Fruit fly (Drosophila melanogaster) whole organism, embryonic: ENCODE results near the gene PolE2.

Source experiments
- ATbp ChIP-seq: fragments of 200-800 bp; sonication (Bioruptor generic); optimal IDR thresholded peaks from 2 replicates; lab custom pipeline; 2017; ENCODE audit warnings: missing biosample characterization, mild to moderate bottlenecking, missing genetic modification characterization, missing genetic modification reagents
- Bgb ChIP-seq: fragments of 200-800 bp; sonication (Bioruptor generic); IDR thresholded peaks from 2 replicates; pipeline ENCODE4 v1.3.6; 2022; ENCODE audit warnings: missing biosample characterization, missing genetic modification characterization; ENCODE audit not compliant: partially characterized antibody
- CG10209 ChIP-seq: fragments of 200-800 bp; sonication (Bioruptor generic); optimal IDR thresholded peaks from 3 replicates; lab custom pipeline; 2017; ENCODE audit warnings: missing biosample characterization, mild to moderate bottlenecking, missing genetic modification characterization, missing genetic modification reagents
- CG10321 ChIP-seq: fragments of 200-800 bp; sonication (Bioruptor generic); IDR thresholded peaks from 2 replicates; pipeline ENCODE4 v1.3.6; 2022; ENCODE audit warnings: missing biosample characterization, missing genetic modification characterization
- CG10979 ChIP-seq: fragments of 200-800 bp; sonication (Bioruptor generic); optimal IDR thresholded peaks from 2 replicates; lab custom pipeline; 2018; ENCODE audit warnings: missing biosample characterization, mild to moderate bottlenecking, missing genetic modification characterization, moderate library complexity
- CG11456 ChIP-seq: fragments of 200-800 bp; sonication (Bioruptor generic); IDR thresholded peaks from 3 replicates; pipeline ENCODE4 v1.3.6; 2022; ENCODE audit warnings: missing biosample characterization, missing genetic modification characterization
- CG12236 ChIP-seq: fragments of 200-800 bp; sonication (Bioruptor generic); optimal IDR thresholded peaks from 2 replicates; lab custom pipeline; 2016; ENCODE audit warnings: missing biosample characterization, missing genetic modification characterization
- CG12299 ChIP-seq: fragments of 200-800 bp; sonication (Bioruptor generic); optimal IDR thresholded peaks from 2 replicates; lab custom pipeline; 2018; ENCODE audit warnings: missing biosample characterization, mild to moderate bottlenecking, missing genetic modification characterization
- CG13775 ChIP-seq: fragments of 200-800 bp; sonication (Bioruptor generic); optimal IDR thresholded peaks from 3 replicates; lab custom pipeline; 2017; ENCODE audit warnings: missing biosample characterization, mild to moderate bottlenecking, missing genetic modification characterization
- CG14710 ChIP-seq: fragments of 200-800 bp; sonication (Bioruptor generic); optimal IDR thresholded peaks from 3 replicates; lab custom pipeline; 2019; ENCODE audit warnings: missing biosample characterization, mild to moderate bottlenecking, missing genetic modification characterization, moderate library complexity
- CG16863 ChIP-seq: fragments of 200-800 bp; sonication (Bioruptor generic); optimal IDR thresholded peaks from 3 replicates; lab custom pipeline; 2016; ENCODE audit warnings: missing biosample characterization, missing genetic modification characterization
- CG17802 ChIP-seq: fragments of 200-800 bp; sonication (Bioruptor generic); optimal IDR thresholded peaks from 2 replicates; lab custom pipeline; 2018; ENCODE audit warnings: missing biosample characterization, mild to moderate bottlenecking, missing genetic modification characterization, moderate library complexity
- CG17829 ChIP-seq: fragments of 200-800 bp; optimal IDR thresholded peaks from 2 replicates; lab custom pipeline; 2019; ENCODE audit warnings: missing biosample characterization, mild to moderate bottlenecking, missing genetic modification characterization, moderate library complexity
- CG18011 ChIP-seq: fragments of 200-800 bp; sonication (Bioruptor generic); optimal IDR thresholded peaks from 2 replicates; lab custom pipeline; 2017; ENCODE audit warnings: missing biosample characterization, missing genetic modification characterization, mild to moderate bottlenecking, moderate library complexity, missing genotype
- CG2116 ChIP-seq: fragments of 200-800 bp; sonication (Bioruptor generic); optimal IDR thresholded peaks from 3 replicates; lab custom pipeline; 2018; ENCODE audit warnings: missing biosample characterization, mild to moderate bottlenecking, missing genetic modification characterization
- CG2712 ChIP-seq: fragments of 200-800 bp; optimal IDR thresholded peaks from 3 replicates; lab custom pipeline; 2019; ENCODE audit warnings: missing biosample characterization, mild to moderate bottlenecking, missing genetic modification characterization, moderate library complexity
- Camta ChIP-seq: fragments of 200-800 bp; sonication (Bioruptor generic); optimal IDR thresholded peaks from 2 replicates; lab custom pipeline; 2016; ENCODE audit warnings: missing biosample characterization, missing genetic modification characterization
- CoRest ChIP-seq: fragments of 200-800 bp; sonication (Bioruptor generic); optimal IDR thresholded peaks from 3 replicates; lab custom pipeline; 2018; ENCODE audit warnings: missing biosample characterization, mild to moderate bottlenecking, missing genetic modification characterization, moderate library complexity
- D ChIP-seq, 2 experiments: fragments of 200-800 bp in 1 of 2; fragments of >200 bp in 1 of 2; sonication (Bioruptor generic) in 1 of 2; optimal IDR thresholded peaks; 2 replicates in 1 of 2; 3 replicates in 1 of 2; lab custom pipeline; 2017; ENCODE audit warnings: mild to moderate bottlenecking in 1 of 2, missing biosample characterization in 1 of 2, missing genetic modification characterization in 1 of 2, missing genetic modification reagents in 1 of 2
- D19A ChIP-seq: fragments of 200-800 bp; optimal IDR thresholded peaks from 3 replicates; lab custom pipeline; 2019; ENCODE audit warnings: missing biosample characterization, mild to moderate bottlenecking, missing genetic modification characterization, moderate library complexity
- Dbx ChIP-seq: fragments of 200-800 bp; sonication (Bioruptor generic); IDR thresholded peaks from 3 replicates; pipeline ENCODE4 v1.3.6; 2022; ENCODE audit warnings: missing biosample characterization, missing genetic modification characterization
- Ets65A ChIP-seq: fragments of 200-800 bp; sonication (Bioruptor generic); peaks from one replicate; lab custom pipeline; 2016; ENCODE audit warnings: missing biosample characterization, missing genetic modification characterization
- Hr78 ChIP-seq, 2 experiments: fragments of 200-800 bp in 1 of 2; fragments of >200 bp in 1 of 2; sonication (Bioruptor generic) in 1 of 2; optimal IDR thresholded peaks; 2 replicates each; lab custom pipeline; 2017 to 2019; ENCODE audit warnings: missing biosample characterization in 2 of 2, missing genetic modification characterization in 2 of 2, mild to moderate bottlenecking in 1 of 2, moderate library complexity in 1 of 2
- Kr ChIP-seq: fragments of 200-800 bp; sonication (Bioruptor generic); optimal IDR thresholded peaks from 2 replicates; lab custom pipeline; 2017; ENCODE audit warnings: missing biosample characterization, mild to moderate bottlenecking, missing genetic modification characterization
- Neu2 ChIP-seq: fragments of 200-800 bp; sonication (Bioruptor generic); optimal IDR thresholded peaks from 3 replicates; lab custom pipeline; 2016; ENCODE audit warnings: missing biosample characterization, missing genetic modification characterization, borderline replicate concordance
- Spps ChIP-seq: fragments of 200-800 bp; sonication (Bioruptor generic); optimal IDR thresholded peaks from 2 replicates; lab custom pipeline; 2018; ENCODE audit warnings: missing biosample characterization, mild to moderate bottlenecking, missing genetic modification characterization
- Ssrp ChIP-seq: fragments of 200-800 bp; sonication (Bioruptor generic); optimal IDR thresholded peaks from 2 replicates; lab custom pipeline; 2018; ENCODE audit warnings: missing biosample characterization, mild to moderate bottlenecking, missing genetic modification characterization, moderate library complexity
- Xrp1 ChIP-seq: fragments of 200-800 bp; sonication (Bioruptor generic); IDR thresholded peaks from 2 replicates; pipeline ENCODE4 v1.3.6; 2022; ENCODE audit warnings: missing biosample characterization, missing genetic modification characterization
- YL-1 ChIP-seq: fragments of 200-800 bp; sonication (Bioruptor generic); optimal IDR thresholded peaks from 3 replicates; lab custom pipeline; 2017; ENCODE audit warnings: missing biosample characterization, mild to moderate bottlenecking, missing genetic modification characterization
- ap ChIP-seq: fragments of 200-800 bp; sonication (Bioruptor generic); IDR thresholded peaks from 2 replicates; pipeline ENCODE4 v1.3.6; 2022; ENCODE audit warnings: missing biosample characterization, missing genetic modification characterization
- az2 ChIP-seq: fragments of 200-800 bp; sonication (Bioruptor generic); optimal IDR thresholded peaks from 3 replicates; lab custom pipeline; 2016; ENCODE audit warnings: missing biosample characterization, missing genetic modification characterization
- br ChIP-seq: fragments of >200 bp; optimal IDR thresholded peaks from 2 replicates; lab custom pipeline; 2017
- caup ChIP-seq: fragments of 200-800 bp; sonication (Bioruptor generic); optimal IDR thresholded peaks from 3 replicates; lab custom pipeline; 2017; ENCODE audit warnings: missing biosample characterization, mild to moderate bottlenecking, missing genetic modification characterization, moderate library complexity; ENCODE audit not compliant: severe bottlenecking
- chinmo ChIP-seq: fragments of 200-800 bp; sonication (Bioruptor generic); IDR thresholded peaks from 4 replicates; pipeline ENCODE4 v1.3.6; 2022; ENCODE audit warnings: missing biosample characterization, missing genetic modification characterization; ENCODE audit not compliant: partially characterized antibody
- corto ChIP-seq: fragments of 200-800 bp; sonication (Bioruptor generic); optimal IDR thresholded peaks from 2 replicates; lab custom pipeline; 2016; ENCODE audit warnings: missing biosample characterization, mild to moderate bottlenecking, missing genetic modification characterization, moderate library complexity
- crc ChIP-seq: fragments of 200-800 bp; sonication (Bioruptor generic); optimal IDR thresholded peaks from 2 replicates; lab custom pipeline; 2016; ENCODE audit warnings: missing biosample characterization, missing genetic modification characterization
- dpn ChIP-seq, 2 experiments: fragments of 200-800 bp; sonication (Bioruptor generic); optimal IDR thresholded peaks; 3 replicates each; lab custom pipeline; 2016; ENCODE audit warnings: missing biosample characterization in 2 of 2, missing genetic modification characterization in 2 of 2
- eve ChIP-seq, 2 experiments: fragments of >200 bp; optimal IDR thresholded peaks; 2 replicates each; lab custom pipeline; 2017; ENCODE audit warnings: missing biosample characterization in 2 of 2, missing genetic modification characterization in 2 of 2
- jing ChIP-seq: fragments of 200-800 bp; sonication (Bioruptor generic); optimal IDR thresholded peaks from 2 replicates; lab custom pipeline; 2018; ENCODE audit warnings: missing biosample characterization, mild to moderate bottlenecking, missing genetic modification characterization
- lilli ChIP-seq: fragments of 200-800 bp; sonication (Bioruptor generic); optimal IDR thresholded peaks from 3 replicates; lab custom pipeline; 2016; ENCODE audit warnings: missing biosample characterization, missing genetic modification characterization
- lmd ChIP-seq: fragments of 200-800 bp; sonication (Bioruptor generic); IDR thresholded peaks from 2 replicates; pipeline ENCODE4 v1.3.6; 2022; ENCODE audit warnings: missing biosample characterization, missing genetic modification characterization
- lola ChIP-seq, 3 experiments: fragments of >200 bp in 2 of 3; fragments of 200-800 bp in 1 of 3; sonication (Bioruptor generic) in 1 of 3; optimal IDR thresholded peaks; 2 replicates each; lab custom pipeline; 2017 to 2019; ENCODE audit warnings: missing biosample characterization in 3 of 3, missing genetic modification characterization in 3 of 3, mild to moderate bottlenecking in 1 of 3, moderate library complexity in 1 of 3
- odd ChIP-seq: fragments of 200-800 bp; sonication (Bioruptor generic); optimal IDR thresholded peaks from 2 replicates; lab custom pipeline; 2017; ENCODE audit warnings: missing biosample characterization, mild to moderate bottlenecking, missing genetic modification characterization
- pho ChIP-seq: fragments of 200-800 bp; sonication (Bioruptor generic); optimal IDR thresholded peaks from 2 replicates; lab custom pipeline; 2016; ENCODE audit warnings: missing biosample characterization, missing genetic modification characterization
- psq ChIP-seq: fragments of 200-800 bp; sonication (Bioruptor generic); optimal IDR thresholded peaks from 2 replicates; lab custom pipeline; 2017; ENCODE audit warnings: missing biosample characterization, missing genetic modification characterization
- ro ChIP-seq: fragments of 200-800 bp; sonication (Bioruptor generic); IDR thresholded peaks from 2 replicates; pipeline ENCODE4 v1.3.6; 2022; ENCODE audit warnings: missing biosample characterization, missing genetic modification characterization
- tll ChIP-seq, 2 experiments: fragments of 200-800 bp in 1 of 2; fragments of >200 bp in 1 of 2; sonication (Bioruptor generic) in 1 of 2; optimal IDR thresholded peaks; 2 replicates each; lab custom pipeline; 2017 to 2019; ENCODE audit warnings: missing biosample characterization in 2 of 2, missing genetic modification characterization in 2 of 2, mild to moderate bottlenecking in 1 of 2, moderate library complexity in 1 of 2
- zen2 ChIP-seq: fragments of 200-800 bp; sonication (Bioruptor generic); IDR thresholded peaks from 3 replicates; pipeline ENCODE4 v1.3.6; 2022; ENCODE audit warnings: missing biosample characterization, missing genetic modification characterization; ENCODE audit not compliant: partially characterized antibody
- zf30C ChIP-seq: fragments of 200-800 bp; sonication (Bioruptor generic); optimal IDR thresholded peaks from 3 replicates; lab custom pipeline; 2018; ENCODE audit warnings: missing biosample characterization, mild to moderate bottlenecking, missing genetic modification characterization

The PolE2 gene

dm6 chr3L:5856919-5857318 is 40.3 kb downstream of the PolE2 start (continued):
- TF ChIP-seq Xrp1 (GFP tag; lab: Robert Waterston, UW) = peak; percentile 79
- TF ChIP-seq CoRest (tag; lab: Kevin White, UChicago) = peak; percentile 19
- no peak for TF ChIP-seq corto (GFP tag; lab: Kevin White, UChicago)
- no peak for TF ChIP-seq ro
- TF ChIP-seq CG16863 (GFP tag; lab: Kevin White, UChicago) = peak; percentile 38
- peak; percentile 82 for TF ChIP-seq CG10979
- TF ChIP-seq jing (GFP tag; lab: Kevin White, UChicago) = peak; percentile 7
- peak; percentile 35 for TF ChIP-seq az2 (GFP tag; lab: Kevin White, UChicago)
- TF ChIP-seq CG10321 = no peak
- peak; percentile 36 for TF ChIP-seq CG10209 (GFP tag; lab: Kevin White, UChicago)
- TF ChIP-seq Dbx = no peak
- peak; percentile 80 for TF ChIP-seq CG2712 (tag; lab: Kevin White, UChicago)
- TF ChIP-seq Spps (tag; lab: Kevin White, UChicago) = peak; percentile 24
- TF ChIP-seq Ssrp (tag; lab: Kevin White, UChicago) = peak; percentile 31
- TF ChIP-seq psq (GFP tag; lab: Kevin White, UChicago) = no peak
- TF ChIP-seq lilli (GFP tag; lab: Kevin White, UChicago) = no peak
- peak; percentile 13 for TF ChIP-seq CG2116
- TF ChIP-seq eve (GFP tag; optimal IDR thresholded peaks at IDR 0.05; lab: Kevin White, UChicago) = peak in 1 of 2 experiments; percentile 88
- TF ChIP-seq tll (GFP tag; optimal IDR thresholded peaks at IDR 0.05; lab: Kevin White, UChicago) = peak; percentile 20 to 84
- TF ChIP-seq Neu2 (GFP tag; lab: Kevin White, UChicago) = peak; percentile 29
- peak; percentile 54 for TF ChIP-seq Kr (GFP tag; lab: Kevin White, UChicago)
- no peak for TF ChIP-seq CG11456 (GFP tag; lab: Robert Waterston, UW)
- no peak for TF ChIP-seq ap (GFP tag; lab: Robert Waterston, UW)
- no peak for TF ChIP-seq lmd (GFP tag; lab: Robert Waterston, UW)
- no peak for TF ChIP-seq YL-1 (GFP tag; lab: Kevin White, UChicago)
- TF ChIP-seq D (optimal IDR thresholded peaks at IDR 0.05; lab: Kevin White, UChicago) = no peak
- peak; percentile 39 for TF ChIP-seq D (GFP tag; optimal IDR thresholded peaks at IDR 0.05; lab: Kevin White, UChicago)
- TF ChIP-seq Bgb (GFP tag; lab: Robert Waterston, UW) = no peak
- peak; percentile 37 for TF ChIP-seq CG12236
- peak in 1 of 3 experiments; percentile 86 for TF ChIP-seq lola (GFP tag; optimal IDR thresholded peaks at IDR 0.05; lab: Kevin White, UChicago)
- TF ChIP-seq odd (GFP tag; lab: Kevin White, UChicago) = no peak
- peak; percentile 80 for TF ChIP-seq CG17829 (tag; lab: Kevin White, UChicago)
- TF ChIP-seq pho (GFP tag; lab: Kevin White, UChicago) = no peak
- peak in 1 of 2 experiments; percentile 7 for TF ChIP-seq dpn (GFP tag; optimal IDR thresholded peaks at IDR 0.05; lab: Kevin White, UChicago)
- TF ChIP-seq CG13775 (GFP tag; lab: Kevin White, UChicago) = peak; percentile 66
- peak; percentile 19 for TF ChIP-seq Camta
- no peak for TF ChIP-seq CG12299 (tag; lab: Kevin White, UChicago)
- TF ChIP-seq chinmo (GFP tag; lab: Robert Waterston, UW) = no peak
- peak; percentile 49 for TF ChIP-seq D19A (tag; lab: Kevin White, UChicago)
- no peak for TF ChIP-seq CG18011
- TF ChIP-seq ATbp = no peak
- no peak for TF ChIP-seq br (lab: Kevin White, UChicago)
- peak; percentile 96 for TF ChIP-seq zf30C (GFP tag; lab: Kevin White, UChicago)
- no peak for TF ChIP-seq zen2 (GFP tag; lab: Robert Waterston, UW)
- peak; percentile 72 for TF ChIP-seq CG14710 (tag; lab: Kevin White, UChicago)
- peak; percentile 4 for TF ChIP-seq Ets65A (GFP tag; lab: Kevin White, UChicago)
- TF ChIP-seq caup (GFP tag; lab: Kevin White, UChicago) = no peak
- TF ChIP-seq crc (GFP tag; lab: Kevin White, UChicago) = peak; percentile 17
- no peak for TF ChIP-seq CG17802 (tag; lab: Kevin White, UChicago)
- TF ChIP-seq Hr78 (GFP tag; optimal IDR thresholded peaks at IDR 0.05; lab: Kevin White, UChicago) = no peak
